Worm (Caenorhabditis elegans): Measurements from ENCODE around the gene emg-1.

DNA sequence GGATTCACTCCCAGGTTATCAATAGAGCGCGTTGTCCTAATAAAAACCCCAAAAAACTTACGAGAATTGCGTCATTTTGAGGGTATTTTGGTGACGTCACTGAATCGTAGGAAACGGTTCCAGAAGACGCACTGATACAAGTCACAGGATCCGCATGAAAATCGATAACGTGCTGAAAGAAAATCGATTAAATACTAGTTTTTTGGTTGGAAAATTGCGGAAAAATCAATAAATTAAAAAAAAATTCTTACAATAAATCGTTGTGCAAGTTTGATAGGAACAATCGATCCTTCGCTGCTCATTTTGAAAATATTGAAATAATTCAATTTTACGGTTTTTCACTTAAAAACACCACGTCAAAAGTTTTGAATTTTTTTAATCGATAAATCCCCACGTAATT lies 46.1 kb upstream of the emg-1 start, which contains the start of gene Y39A1A.2:
- no peak for TF ChIP-seq nhr-76 (tag; optimal IDR thresholded peaks at IDR 0.05)
- no peak for TF ChIP-seq ceh-39 (tag; optimal IDR thresholded peaks at IDR 0.05)
- no peak for TF ChIP-seq pha-4 (tag; optimal IDR thresholded peaks at IDR 0.05)
- TF ChIP-seq lin-13 (tag; optimal IDR thresholded peaks at IDR 0.05) = no peak
- no peak for TF ChIP-seq flh-1 (GFP tag; optimal IDR thresholded peaks at IDR 0.05)
- TF ChIP-seq nhr-237 (tag; optimal IDR thresholded peaks at IDR 0.05) = no peak
- TF ChIP-seq mab-5 (tag; optimal IDR thresholded peaks at IDR 0.05) = no peak
- TF ChIP-seq ztf-11 (tag; optimal IDR thresholded peaks at IDR 0.05) = no peak
- TF ChIP-seq unc-39 (tag; optimal IDR thresholded peaks at IDR 0.05) = no peak
- no peak for TF ChIP-seq elt-1 (tag; optimal IDR thresholded peaks at IDR 0.05; ENCODE audit: borderline replicate concordance, insufficient read depth)
- TF ChIP-seq blmp-1 (tag; optimal IDR thresholded peaks at IDR 0.05) = no peak
- no peak for TF ChIP-seq snpc-4 (tag; optimal IDR thresholded peaks at IDR 0.05)
- no peak for TF ChIP-seq elt-3 (tag; optimal IDR thresholded peaks at IDR 0.05)
- no peak for TF ChIP-seq unc-62 (GFP tag; optimal IDR thresholded peaks at IDR 0.05)

Measured in whole organism, mixed stage, embryonic.